Fruit fly (Drosophila melanogaster) whole organism, embryonic: ENCODE data around the gene Ptp99A.

Source experiments
- Ada2b ChIP-seq: fragments of 200-800 bp; sonication (Bioruptor generic); IDR thresholded peaks from 2 replicates; pipeline ENCODE4 v1.3.6; 2022; ENCODE audit warnings: missing biosample characterization, missing genetic modification characterization
- Aef1 ChIP-seq: fragments of 200-800 bp; sonication (Bioruptor generic); IDR thresholded peaks from 3 replicates; pipeline ENCODE4 v1.3.6; 2022; ENCODE audit warnings: missing biosample characterization, missing genetic modification characterization
- BEAF-32 ChIP-seq: fragments of 200-800 bp; sonication (Bioruptor generic); optimal IDR thresholded peaks from 3 replicates; lab custom pipeline; 2017; ENCODE audit warnings: missing biosample characterization, missing genetic modification characterization, mild to moderate bottlenecking, moderate library complexity, missing genetic modification reagents
- CG10267 ChIP-seq: fragments of 200-800 bp; sonication (Bioruptor generic); optimal IDR thresholded peaks from 2 replicates; lab custom pipeline; 2018; ENCODE audit warnings: missing biosample characterization, mild to moderate bottlenecking, missing genetic modification characterization, moderate library complexity
- CG11247 ChIP-seq: fragments of 200-800 bp; sonication (Bioruptor generic); IDR thresholded peaks from 2 replicates; pipeline ENCODE4 v1.3.6; 2022; ENCODE audit warnings: missing biosample characterization, missing genetic modification characterization
- CG11456 ChIP-seq: fragments of 200-800 bp; sonication (Bioruptor generic); IDR thresholded peaks from 3 replicates; pipeline ENCODE4 v1.3.6; 2022; ENCODE audit warnings: missing biosample characterization, missing genetic modification characterization
- CG12744 ChIP-seq: fragments of 200-800 bp; sonication (Bioruptor generic); optimal IDR thresholded peaks from 2 replicates; lab custom pipeline; 2016; ENCODE audit warnings: missing biosample characterization, missing genetic modification characterization
- CG13123 ChIP-seq: fragments of 200-800 bp; sonication (Bioruptor generic); optimal IDR thresholded peaks from 2 replicates; lab custom pipeline; 2016; ENCODE audit warnings: missing biosample characterization, missing genetic modification characterization
- CG13424 ChIP-seq: fragments of 200-800 bp; sonication (Bioruptor generic); optimal IDR thresholded peaks from 2 replicates; lab custom pipeline; 2019; ENCODE audit warnings: missing biosample characterization, mild to moderate bottlenecking, missing genetic modification characterization, moderate library complexity
- CG14710 ChIP-seq: fragments of 200-800 bp; sonication (Bioruptor generic); optimal IDR thresholded peaks from 3 replicates; lab custom pipeline; 2019; ENCODE audit warnings: missing biosample characterization, mild to moderate bottlenecking, missing genetic modification characterization, moderate library complexity
- CG15514 ChIP-seq: fragments of 200-800 bp; sonication (Bioruptor generic); optimal IDR thresholded peaks from 3 replicates; lab custom pipeline; 2017; ENCODE audit warnings: missing biosample characterization, missing genetic modification characterization, mild to moderate bottlenecking, moderate library complexity, missing genetic modification reagents
- CG17359 ChIP-seq: fragments of 200-800 bp; sonication (Bioruptor generic); optimal IDR thresholded peaks from 3 replicates; lab custom pipeline; 2018; ENCODE audit warnings: missing biosample characterization, mild to moderate bottlenecking, missing genetic modification characterization, moderate library complexity
- CG17361 ChIP-seq: fragments of 200-800 bp; sonication (Bioruptor generic); IDR thresholded peaks from 3 replicates; pipeline ENCODE4 v1.3.6; 2022; ENCODE audit warnings: missing biosample characterization, missing genetic modification characterization
- CG17568 ChIP-seq: fragments of 200-800 bp; sonication (Bioruptor generic); optimal IDR thresholded peaks from 2 replicates; lab custom pipeline; 2018; ENCODE audit warnings: missing biosample characterization, mild to moderate bottlenecking, missing genetic modification characterization, moderate library complexity
- CG18262 ChIP-seq: fragments of 200-800 bp; optimal IDR thresholded peaks from 3 replicates; lab custom pipeline; 2019; ENCODE audit warnings: missing biosample characterization, mild to moderate bottlenecking, missing genetic modification characterization, moderate library complexity
- CG2199 ChIP-seq: fragments of 200-800 bp; sonication (Bioruptor generic); IDR thresholded peaks from 3 replicates; pipeline ENCODE4 v1.3.6; 2022; ENCODE audit warnings: missing biosample characterization, missing genetic modification characterization
- CG4820 ChIP-seq: fragments of 200-800 bp; sonication (Bioruptor generic); optimal IDR thresholded peaks from 3 replicates; lab custom pipeline; 2016; ENCODE audit warnings: missing biosample characterization, missing genetic modification characterization
- CG6654 ChIP-seq: fragments of 200-800 bp; sonication (Bioruptor generic); optimal IDR thresholded peaks from 2 replicates; lab custom pipeline; 2017; ENCODE audit warnings: missing biosample characterization, mild to moderate bottlenecking, missing genetic modification characterization
- CG7271 ChIP-seq: fragments of 200-800 bp; sonication (Bioruptor generic); optimal IDR thresholded peaks from 2 replicates; lab custom pipeline; 2018; ENCODE audit warnings: missing biosample characterization, mild to moderate bottlenecking, missing genetic modification characterization, moderate library complexity
- CG7786 ChIP-seq: fragments of 200-800 bp; sonication (Bioruptor generic); optimal IDR thresholded peaks from 2 replicates; lab custom pipeline; 2016; ENCODE audit warnings: missing biosample characterization, missing genetic modification characterization
- CG9609 ChIP-seq: fragments of 200-800 bp; sonication (Bioruptor generic); optimal IDR thresholded peaks from 3 replicates; lab custom pipeline; 2016; ENCODE audit warnings: missing biosample characterization, missing genetic modification characterization
- Doc2 ChIP-seq: fragments of 200-800 bp; sonication (Bioruptor generic); IDR thresholded peaks from 2 replicates; pipeline ENCODE4 v1.3.6; 2022; ENCODE audit warnings: missing biosample characterization, missing genetic modification characterization
- Doc3 ChIP-seq: fragments of 200-800 bp; sonication (Bioruptor generic); IDR thresholded peaks from 3 replicates; pipeline ENCODE4 v1.3.6; 2022; ENCODE audit warnings: missing biosample characterization, missing genetic modification characterization; ENCODE audit not compliant: partially characterized antibody
- Dref ChIP-seq: fragments of 200-800 bp; sonication (Bioruptor generic); IDR thresholded peaks from 2 replicates; pipeline ENCODE4 v1.3.6; 2022; ENCODE audit warnings: missing biosample characterization, missing genetic modification characterization
- E2f2 ChIP-seq: fragments of 200-800 bp; sonication (Bioruptor generic); IDR thresholded peaks from 2 replicates; pipeline ENCODE4 v1.3.6; 2022; ENCODE audit warnings: missing biosample characterization, missing genetic modification characterization
- Hmr ChIP-seq: fragments of 200-800 bp; sonication (Bioruptor generic); optimal IDR thresholded peaks from 3 replicates; lab custom pipeline; 2017; ENCODE audit warnings: mild to moderate bottlenecking, missing biosample characterization, missing genetic modification reagents, missing genetic modification characterization
- Med ChIP-seq: fragments of 200-800 bp; sonication (Bioruptor generic); peaks from one replicate; lab custom pipeline; 2016; ENCODE audit warnings: missing biosample characterization, missing genetic modification characterization, mild to moderate bottlenecking, inconsistent platforms, moderate library complexity
- Ravus ChIP-seq: fragments of 200-800 bp; sonication (Bioruptor generic); IDR thresholded peaks from 2 replicates; pipeline ENCODE4 v1.3.6; 2022; ENCODE audit warnings: missing biosample characterization, missing genetic modification characterization
- Stat92E ChIP-seq, 3 experiments: fragments of >200 bp in 2 of 3; fragments of 200-800 bp in 1 of 3; sonication (Bioruptor generic) in 1 of 3; optimal IDR thresholded peaks; 2 replicates each; lab custom pipeline; 2017 to 2019; ENCODE audit warnings: missing biosample characterization in 3 of 3, missing genetic modification characterization in 3 of 3, mild to moderate bottlenecking in 1 of 3, moderate library complexity in 1 of 3
- ara ChIP-seq: fragments of 200-800 bp; sonication (Bioruptor generic); IDR thresholded peaks from 2 replicates; pipeline ENCODE4 v1.3.6; 2022; ENCODE audit warnings: missing biosample characterization, missing genetic modification characterization
- ash1 ChIP-seq: fragments of 200-800 bp; sonication (Bioruptor generic); optimal IDR thresholded peaks from 2 replicates; lab custom pipeline; 2018; ENCODE audit warnings: missing biosample characterization, mild to moderate bottlenecking, missing genetic modification characterization
- az2 ChIP-seq: fragments of 200-800 bp; sonication (Bioruptor generic); optimal IDR thresholded peaks from 3 replicates; lab custom pipeline; 2016; ENCODE audit warnings: missing biosample characterization, missing genetic modification characterization
- bbx ChIP-seq: fragments of 200-800 bp; sonication (Bioruptor generic); IDR thresholded peaks from 2 replicates; pipeline ENCODE4 v1.3.6; 2022; ENCODE audit warnings: missing biosample characterization, missing genetic modification characterization; ENCODE audit not compliant: partially characterized antibody
- bowl ChIP-seq: fragments of 200-800 bp; sonication (Bioruptor generic); IDR thresholded peaks from 2 replicates; pipeline ENCODE4 v1.3.6; 2022; ENCODE audit warnings: missing biosample characterization, missing genetic modification characterization
- br ChIP-seq: fragments of >200 bp; optimal IDR thresholded peaks from 2 replicates; lab custom pipeline; 2017
- btn ChIP-seq: fragments of 200-800 bp; sonication (Bioruptor generic); optimal IDR thresholded peaks from 2 replicates; lab custom pipeline; 2016; ENCODE audit warnings: missing biosample characterization, missing genetic modification characterization
- cad ChIP-seq: fragments of >200 bp; optimal IDR thresholded peaks from 2 replicates; lab custom pipeline; 2017; ENCODE audit warnings: missing biosample characterization, missing genetic modification characterization
- dm ChIP-seq: fragments of 200-800 bp; sonication (Bioruptor generic); optimal IDR thresholded peaks from 3 replicates; lab custom pipeline; 2016; ENCODE audit warnings: missing biosample characterization, missing genetic modification characterization
- dmrt99B ChIP-seq: fragments of 200-800 bp; sonication (Bioruptor generic); optimal IDR thresholded peaks from 2 replicates; lab custom pipeline; 2018; ENCODE audit warnings: missing biosample characterization, mild to moderate bottlenecking, missing genetic modification characterization, moderate library complexity
- hb ChIP-seq: fragments of 200-800 bp; sonication (Bioruptor generic); IDR thresholded peaks from 3 replicates; pipeline ENCODE4 v1.3.6; 2022; ENCODE audit warnings: missing biosample characterization, missing genetic modification characterization; ENCODE audit not compliant: partially characterized antibody
- jing ChIP-seq: fragments of 200-800 bp; sonication (Bioruptor generic); optimal IDR thresholded peaks from 2 replicates; lab custom pipeline; 2018; ENCODE audit warnings: missing biosample characterization, mild to moderate bottlenecking, missing genetic modification characterization
- jumu ChIP-seq: fragments of 200-800 bp; sonication (Bioruptor generic); optimal IDR thresholded peaks from 3 replicates; lab custom pipeline; 2016; ENCODE audit warnings: missing biosample characterization, missing genetic modification characterization
- klu ChIP-seq: fragments of 200-800 bp; sonication (Bioruptor generic); IDR thresholded peaks from 2 replicates; pipeline ENCODE4 v1.3.6; 2022; ENCODE audit warnings: missing biosample characterization, missing genetic modification characterization
- nerfin-1 ChIP-seq: fragments of 200-800 bp; sonication (Bioruptor generic); optimal IDR thresholded peaks from 3 replicates; lab custom pipeline; 2019; ENCODE audit warnings: missing biosample characterization, mild to moderate bottlenecking, missing genetic modification characterization, moderate library complexity
- nerfin-2 ChIP-seq: fragments of 200-800 bp; sonication (Bioruptor generic); IDR thresholded peaks from 2 replicates; pipeline ENCODE4 v1.3.6; 2022; ENCODE audit warnings: missing biosample characterization, missing genetic modification characterization; ENCODE audit not compliant: partially characterized antibody
- org-1 ChIP-seq: fragments of 200-800 bp; sonication (Bioruptor generic); optimal IDR thresholded peaks from 2 replicates; lab custom pipeline; 2017; ENCODE audit warnings: missing biosample characterization, missing genetic modification characterization
- salm ChIP-seq: fragments of 200-800 bp; sonication (Bioruptor generic); optimal IDR thresholded peaks from 2 replicates; lab custom pipeline; 2018; ENCODE audit warnings: missing biosample characterization, mild to moderate bottlenecking, missing genetic modification characterization
- scrt ChIP-seq: fragments of 200-800 bp; sonication (Bioruptor generic); optimal IDR thresholded peaks from 2 replicates; lab custom pipeline; 2018; ENCODE audit warnings: missing biosample characterization, mild to moderate bottlenecking, missing genetic modification characterization, moderate library complexity
- sna ChIP-seq: fragments of 200-800 bp; sonication (Bioruptor generic); IDR thresholded peaks from 2 replicates; pipeline ENCODE4 v1.3.6; 2022; ENCODE audit warnings: missing biosample characterization, missing genetic modification characterization; ENCODE audit not compliant: partially characterized antibody
- wdn ChIP-seq: fragments of 200-800 bp; sonication (Bioruptor generic); IDR thresholded peaks from 2 replicates; pipeline ENCODE4 v1.3.6; 2022; ENCODE audit warnings: missing biosample characterization, missing genetic modification characterization

The Ptp99A gene

DNA sequence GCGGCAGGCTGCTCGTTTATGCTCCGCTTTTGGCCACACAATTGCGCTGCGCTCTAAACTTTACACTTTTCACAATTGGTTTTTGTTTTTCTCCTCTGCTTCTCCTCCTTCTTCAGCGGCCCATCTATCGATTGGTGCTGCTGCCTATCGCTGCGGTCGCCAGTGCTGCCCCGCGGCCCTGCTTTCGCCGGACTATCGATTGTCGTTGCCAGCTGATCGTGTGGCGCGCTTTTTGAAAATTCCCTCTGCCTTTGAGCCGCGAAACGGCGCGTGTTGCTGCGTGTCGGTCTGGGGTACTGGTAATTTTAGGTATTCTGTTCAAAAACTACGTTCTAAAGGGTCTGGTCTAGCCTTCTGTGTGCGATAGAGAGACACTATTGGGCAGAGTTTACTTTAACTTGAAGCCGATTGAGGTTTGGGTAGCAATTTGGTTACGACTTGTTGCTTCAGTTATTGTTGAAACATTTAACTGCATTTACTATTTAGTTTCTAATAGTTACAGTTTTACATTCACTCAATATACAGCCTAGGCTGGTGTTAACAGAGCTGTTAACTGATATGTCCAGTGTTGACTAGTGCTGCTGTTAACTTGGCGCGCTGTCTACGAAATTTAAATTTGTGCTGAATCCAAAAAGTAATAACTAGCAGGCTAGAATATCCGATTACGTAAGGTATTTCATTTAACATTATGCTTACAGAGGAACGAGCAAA, 126.1 kb downstream of the Ptp99A start, which contains the start of gene Trc8 (continued):
- TF ChIP-seq CG4820 (no peak), Stat92E (GFP tag; optimal IDR thresholded peaks at IDR 0.05; lab: Kevin White, UChicago) (peak in 1 of 3 experiments; percentile 8), bbx (peak; percentile 92), cad (GFP tag; lab: Kevin White, UChicago) (no peak), CG15514 (GFP tag; lab: Kevin White, UChicago) (peak; percentile 65), CG13123 (GFP tag; lab: Kevin White, UChicago) (no peak), dm (GFP tag; lab: Kevin White, UChicago) (no peak), Hmr (GFP tag; lab: Kevin White, UChicago) (peak; percentile 22), BEAF-32 (GFP tag; lab: Kevin White, UChicago) (peak; percentile 88), E2f2 (GFP tag; lab: Robert Waterston, UW) (peak; percentile 98), salm (tag; lab: Kevin White, UChicago) (no peak), Aef1 (GFP tag; lab: Robert Waterston, UW) (no peak), sna (GFP tag; lab: Robert Waterston, UW) (peak; percentile 85), CG11456 (0 out of 3 replicates have a peak, but pooled peaks have one; percentile 30), CG9609 (no peak), CG18262 (tag; lab: Kevin White, UChicago) (peak; percentile 7), klu (GFP tag; lab: Robert Waterston, UW) (no peak), scrt (GFP tag; lab: Kevin White, UChicago) (no peak), Doc3 (peak; percentile 65), Doc2 (GFP tag; lab: Robert Waterston, UW) (no peak), CG17361 (0 out of 3 replicates have a peak, but pooled peaks have one; percentile 27), CG11247 (GFP tag; lab: Robert Waterston, UW) (no peak), jumu (GFP tag; lab: Kevin White, UChicago) (peak; percentile 3), ash1 (GFP tag; lab: Kevin White, UChicago) (no peak), CG10267 (tag; lab: Kevin White, UChicago) (peak; percentile 94), CG17359 (tag; lab: Kevin White, UChicago) (no peak), org-1 (no peak), CG17568 (no peak), CG2199 (no peak), nerfin-1 (no peak), Dref (GFP tag; lab: Robert Waterston, UW) (peak; percentile 99), CG6654 (peak; percentile 98), Ada2b (GFP tag; lab: Robert Waterston, UW) (no peak), br (lab: Kevin White, UChicago) (no peak), Med (GFP tag; lab: Kevin White, UChicago) (peak; percentile 74), btn (GFP tag; lab: Kevin White, UChicago) (no peak), CG12744 (GFP tag; lab: Kevin White, UChicago) (no peak), dmrt99B (tag; lab: Kevin White, UChicago) (no peak), bowl (no peak), CG13424 (tag; lab: Kevin White, UChicago) (no peak), az2 (GFP tag; lab: Kevin White, UChicago) (no peak), wdn (GFP tag; lab: Robert Waterston, UW) (no peak), CG7271 (no peak), CG14710 (peak; percentile 100), hb (peak; percentile 73; the same call in 2 of the 3 replicates), nerfin-2 (GFP tag; lab: Robert Waterston, UW) (peak; percentile 90), jing (GFP tag; lab: Kevin White, UChicago) (no peak), CG7786 (GFP tag; lab: Kevin White, UChicago) (no peak), ara (no peak), Ravus (GFP tag; lab: Robert Waterston, UW) (no peak)
